Fruit fly (Drosophila melanogaster): ENCODE measurements around the gene Marcal1.

Marcal1 gene

dm6 chr2L:4973731-4974415 is 18.6 kb downstream of the Marcal1 start, which contains the start of gene mRpL28 (continued):
- TF ChIP-seq ap (GFP tag; IDR thresholded peaks at IDR 0.05) (no peak), Scr (GFP tag; IDR thresholded peaks at IDR 0.05; ENCODE audit: partially characterized antibody) (peak; percentile 44; the same call in 1 of the 2 replicates), Ets97D (GFP tag; optimal IDR thresholded peaks at IDR 0.05) (peak; percentile 30), CG9215 (GFP tag; IDR thresholded peaks at IDR 0.05) (no peak), ara (GFP tag; IDR thresholded peaks at IDR 0.05) (no peak), CG1792 (GFP tag; optimal IDR thresholded peaks at IDR 0.05) (no peak), CG17328 (GFP tag; IDR thresholded peaks at IDR 0.05) (no peak), CG30431 (GFP tag; optimal IDR thresholded peaks at IDR 0.05) (no peak), CG6683 (GFP tag; optimal IDR thresholded peaks at IDR 0.05) (peak; percentile 20), CG6854 (GFP tag; optimal IDR thresholded peaks at IDR 0.05) (no peak), chm (GFP tag; IDR thresholded peaks at IDR 0.05) (peak; percentile 20; the same call in 1 of the 2 replicates), lab (GFP tag; optimal IDR thresholded peaks at IDR 0.05) (no peak), Awh (GFP tag; IDR thresholded peaks at IDR 0.05) (no peak), CG2120 (GFP tag; optimal IDR thresholded peaks at IDR 0.05) (peak; percentile 58), CG17912 (GFP tag; optimal IDR thresholded peaks at IDR 0.05) (no peak), CG16863 (GFP tag; optimal IDR thresholded peaks at IDR 0.05) (no peak), Dip3 (GFP tag; optimal IDR thresholded peaks at IDR 0.05) (peak; percentile 26), seq (GFP tag; IDR thresholded peaks at IDR 0.05) (no peak), CG32767 (GFP tag; IDR thresholded peaks at IDR 0.05) (no peak), CG6254 (GFP tag; optimal IDR thresholded peaks at IDR 0.05) (no peak), Nf-YB (GFP tag; optimal IDR thresholded peaks at IDR 0.05) (no peak), wek (GFP tag; optimal IDR thresholded peaks at IDR 0.05) (no peak), tx (GFP tag; optimal IDR thresholded peaks at IDR 0.05) (no peak), CG4328 (GFP tag; optimal IDR thresholded peaks at IDR 0.05) (peak; percentile 18), gsb-n (tag; optimal IDR thresholded peaks at IDR 0.05) (no peak), cad (GFP tag; optimal IDR thresholded peaks at IDR 0.05) (no peak), CG9609 (GFP tag; optimal IDR thresholded peaks at IDR 0.05) (no peak), lbe (GFP tag; optimal IDR thresholded peaks at IDR 0.05) (peak; percentile 35), CG30403 (GFP tag; optimal IDR thresholded peaks at IDR 0.05) (no peak), NC2β (GFP tag; optimal IDR thresholded peaks at IDR 0.05) (no peak), ind (GFP tag; optimal IDR thresholded peaks at IDR 0.05) (no peak), scrt (GFP tag; optimal IDR thresholded peaks at IDR 0.05) (no peak), ftz-f1 (GFP tag; optimal IDR thresholded peaks at IDR 0.05) (no peak), org-1 (GFP tag; optimal IDR thresholded peaks at IDR 0.05) (no peak), CG10565 (GFP tag; optimal IDR thresholded peaks at IDR 0.05) (no peak), ERR (GFP tag; optimal IDR thresholded peaks at IDR 0.05) (no peak), hb (GFP tag; IDR thresholded peaks at IDR 0.05; ENCODE audit: partially characterized antibody) (no peak), br (optimal IDR thresholded peaks at IDR 0.05) (no peak), CG2889 (GFP tag; IDR thresholded peaks at IDR 0.05) (no peak), CG2129 (GFP tag; IDR thresholded peaks at IDR 0.05; ENCODE audit: partially characterized antibody) (no peak), H2.0 (GFP tag; IDR thresholded peaks at IDR 0.05) (no peak), Hr78 (GFP tag; optimal IDR thresholded peaks at IDR 0.05) (no peak), CTCF (GFP tag; optimal IDR thresholded peaks at IDR 0.05) (peak; percentile 3), Blimp-1 (GFP tag; optimal IDR thresholded peaks at IDR 0.05) (no peak), E2f2 (GFP tag; IDR thresholded peaks at IDR 0.05) (0 out of 2 replicates have a peak, but pooled peaks have one; percentile 7), CG9797 (GFP tag; optimal IDR thresholded peaks at IDR 0.05) (peak; percentile 21), CkIIα-i1 (GFP tag; IDR thresholded peaks at IDR 0.05) (no peak), ttk (GFP tag; IDR thresholded peaks at IDR 0.05) (no peak), cato (GFP tag; optimal IDR thresholded peaks at IDR 0.05; ENCODE audit: borderline replicate concordance) (no peak), CG14014 (GFP tag; IDR thresholded peaks at IDR 0.05) (no peak), hbn (GFP tag; IDR thresholded peaks at IDR 0.05; ENCODE audit: partially characterized antibody) (no peak)

Measured in whole organism, embryonic.